Worm (Caenorhabditis elegans): Measurements from ENCODE around the gene enpp-1.

DNA sequence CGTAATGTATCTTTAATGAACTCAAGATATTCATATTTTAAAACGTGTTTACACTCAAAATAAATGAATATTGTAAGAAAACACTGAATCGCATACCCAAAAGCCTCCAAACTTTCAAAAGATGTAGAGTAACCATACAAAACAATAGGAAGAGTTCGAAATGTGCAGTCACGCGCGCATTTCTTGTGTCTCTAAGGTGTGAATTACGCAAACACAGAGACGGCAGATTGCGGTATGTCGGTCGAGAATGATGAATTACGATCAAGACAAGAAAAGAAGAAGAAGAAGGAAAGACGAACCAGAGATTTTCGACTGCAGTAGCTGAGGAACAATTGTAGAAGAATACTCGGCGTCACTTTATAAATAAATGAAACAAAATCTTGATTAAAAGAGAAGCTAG lies 19.8 kb upstream of the enpp-1 start, which contains the start of gene lhpp-1:
- TF ChIP-seq ref-1 (GFP tag; conservative IDR thresholded peaks at IDR 0.05) (no peak), cog-1 (tag; optimal IDR thresholded peaks at IDR 0.05) (no peak), flt-1 (GFP tag; IDR thresholded peaks at IDR 0.05) (no peak)
